Worm (Caenorhabditis elegans): ENCODE measurements around the gene F38H4.3.

DNA sequence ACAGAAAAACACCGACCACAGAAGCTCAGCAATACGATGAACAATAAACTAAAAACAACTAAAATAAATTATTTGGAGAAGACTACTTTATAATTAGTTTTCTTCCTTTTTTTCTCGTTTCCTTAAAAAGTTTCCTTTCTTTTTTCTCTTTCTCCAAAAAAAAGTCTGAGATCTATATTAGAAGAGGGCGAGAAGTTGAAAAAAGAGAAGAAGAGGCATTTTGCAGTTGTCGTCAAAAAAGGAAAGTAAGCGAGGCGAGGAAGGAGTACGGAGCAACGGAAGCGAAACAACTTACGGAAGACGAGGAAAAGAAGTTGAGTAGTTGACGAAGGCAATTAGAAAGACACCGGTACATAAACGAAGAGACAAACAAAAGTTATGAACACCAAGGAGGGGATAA, 46.3 kb upstream of the F38H4.3 start:
- no peak for TF ChIP-seq ceh-9 (tag; optimal IDR thresholded peaks at IDR 0.05)
- TF ChIP-seq zag-1 (tag; optimal IDR thresholded peaks at IDR 0.05): no peak
- no peak for TF ChIP-seq lin-15B (tag; optimal IDR thresholded peaks at IDR 0.05)
- no peak for TF ChIP-seq ama-1 (optimal IDR thresholded peaks at IDR 0.05)
- no peak for TF ChIP-seq ceh-16 (tag; optimal IDR thresholded peaks at IDR 0.05)
- TF ChIP-seq aly-2 (tag; optimal IDR thresholded peaks at IDR 0.05): no peak
- TF ChIP-seq ztf-11 (tag; optimal IDR thresholded peaks at IDR 0.05): no peak
- no peak for TF ChIP-seq nhr-28 (tag; optimal IDR thresholded peaks at IDR 0.05)
- TF ChIP-seq nhr-76 (tag; optimal IDR thresholded peaks at IDR 0.05): no peak
- TF ChIP-seq snpc-4 (tag; optimal IDR thresholded peaks at IDR 0.05): no peak
- no peak for TF ChIP-seq elt-1 (tag; optimal IDR thresholded peaks at IDR 0.05)
- TF ChIP-seq elt-3 (tag; optimal IDR thresholded peaks at IDR 0.05): no peak
- no peak for TF ChIP-seq unc-62 (GFP tag; optimal IDR thresholded peaks at IDR 0.05)
